Worm (Caenorhabditis elegans) whole organism, L4 larva: ENCODE data around the gene oig-8.

Experiments
- D1046.2 ChIP-seq: fragments of 200-800 bp; sonication (Bioruptor generic); IDR thresholded peaks from 2 replicates; pipeline ENCODE4 v1.3.6; 2022; ENCODE audit warnings: missing genetic modification characterization, missing compliant biosample characterization
- T20F7.1 ChIP-seq: fragments of 200-800 bp; sonication (Bioruptor generic); optimal IDR thresholded peaks from 2 replicates; lab custom pipeline; 2018; ENCODE audit warnings: mild to moderate bottlenecking, missing genetic modification characterization, missing compliant biosample characterization
- Y75B8A.6 ChIP-seq: fragments of 200-800 bp; sonication (Bioruptor generic); IDR thresholded peaks from 2 replicates; pipeline ENCODE4 v1.3.6; 2022; ENCODE audit warnings: missing genetic modification reagents, missing genetic modification characterization, missing compliant biosample characterization
- aly-2 ChIP-seq: sonication (generic microtip); optimal IDR thresholded peaks from 2 replicates; lab custom pipeline; 2018; ENCODE audit warnings: missing biosample characterization, missing genetic modification characterization
- ama-1 ChIP-seq: fragments of 150-350 bp; optimal IDR thresholded peaks from 2 replicates; lab custom pipeline; 2014; ENCODE audit warnings: inconsistent platforms, mixed read lengths
- arid-1 ChIP-seq: fragments of 200-800 bp; sonication (Bioruptor generic); conservative IDR thresholded peaks from 2 replicates; pipeline ENCODE4 v1.3.6; 2022; ENCODE audit warnings: missing genetic modification reagents, missing genetic modification characterization, missing compliant biosample characterization
- ceh-32 ChIP-seq: sonication (generic microtip); optimal IDR thresholded peaks from 2 replicates; lab custom pipeline; 2016; ENCODE audit warnings: mild to moderate bottlenecking, missing genetic modification characterization, missing compliant biosample characterization; ENCODE audit not compliant: poor library complexity
- ceh-44 ChIP-seq: fragments of 200-800 bp; sonication (Bioruptor generic); IDR thresholded peaks from 2 replicates; pipeline ENCODE4 v1.3.6; 2022; ENCODE audit warnings: missing genetic modification reagents, missing genetic modification characterization, missing compliant biosample characterization
- ceh-82 ChIP-seq: sonication (generic microtip); optimal IDR thresholded peaks from 2 replicates; lab custom pipeline; 2017; ENCODE audit warnings: missing biosample characterization, missing genetic modification characterization
- ces-1 ChIP-seq: fragments of 150-350 bp; sonication (generic microtip); optimal IDR thresholded peaks from 4 replicates; lab custom pipeline; 2014; ENCODE audit warnings: missing biosample characterization, missing genetic modification reagents, missing genetic modification characterization
- daf-16 ChIP-seq, 3 experiments: sonication (generic microtip); optimal IDR thresholded peaks; 2 replicates each; lab custom pipeline; 2016 to 2017; ENCODE audit warnings: missing genetic modification characterization in 3 of 3, missing genetic modification reagents in 3 of 3, mild to moderate bottlenecking in 2 of 3, missing compliant biosample characterization in 2 of 3, missing biosample characterization in 1 of 3, moderate library complexity in 1 of 3
- daf-19 ChIP-seq: fragments of 200-800 bp; sonication (Bioruptor generic); conservative IDR thresholded peaks from 2 replicates; pipeline ENCODE4 v1.3.6; 2022; ENCODE audit warnings: missing genetic modification characterization, missing compliant biosample characterization
- daf-8 ChIP-seq: fragments of 200-800 bp; sonication (Bioruptor generic); IDR thresholded peaks from 2 replicates; pipeline ENCODE4 v1.3.6; 2022; ENCODE audit warnings: missing genetic modification characterization, missing compliant biosample characterization
- dmd-6 ChIP-seq: fragments of 200-800 bp; sonication (Bioruptor generic); IDR thresholded peaks from 2 replicates; pipeline ENCODE4 v1.3.6; 2022; ENCODE audit warnings: missing genetic modification reagents, missing genetic modification characterization, missing compliant biosample characterization
- dmd-8 ChIP-seq: fragments of 200-800 bp; sonication (Bioruptor generic); IDR thresholded peaks from 2 replicates; pipeline ENCODE4 v1.3.6; 2022; ENCODE audit warnings: missing genetic modification characterization, missing compliant biosample characterization
- dmd-9 ChIP-seq: fragments of 200-800 bp; sonication (Bioruptor generic); IDR thresholded peaks from 2 replicates; pipeline ENCODE4 v1.3.6; 2022; ENCODE audit warnings: missing genetic modification reagents, missing genetic modification characterization, missing compliant biosample characterization
- duxl-1 ChIP-seq: sonication (generic microtip); optimal IDR thresholded peaks from 2 replicates; lab custom pipeline; 2016; ENCODE audit warnings: mild to moderate bottlenecking, missing genetic modification characterization, moderate library complexity, missing compliant biosample characterization; ENCODE audit not compliant: poor library complexity
- dve-1 ChIP-seq: sonication (generic microtip); optimal IDR thresholded peaks from 2 replicates; lab custom pipeline; 2017; ENCODE audit warnings: antibody characterized with exemption, mild to moderate bottlenecking, missing genetic modification characterization, missing compliant biosample characterization; ENCODE audit not compliant: insufficient read depth
- egl-27 ChIP-seq: sonication (generic microtip); optimal IDR thresholded peaks from 3 replicates; lab custom pipeline; 2017; ENCODE audit warnings: missing biosample characterization, missing genetic modification reagents, missing genetic modification characterization
- egl-43 ChIP-seq: fragments of 200-800 bp; sonication (Bioruptor generic); IDR thresholded peaks from 2 replicates; pipeline ENCODE4 v1.3.6; 2022; ENCODE audit warnings: missing genetic modification reagents, missing genetic modification characterization, missing compliant biosample characterization
- fos-1 ChIP-seq: fragments of 150-350 bp; optimal IDR thresholded peaks from 2 replicates; lab custom pipeline; 2014; ENCODE audit warnings: missing biosample characterization, missing genetic modification characterization
- gei-8 ChIP-seq: fragments of 200-800 bp; sonication (Bioruptor generic); optimal IDR thresholded peaks from 2 replicates; lab custom pipeline; 2018; ENCODE audit warnings: mild to moderate bottlenecking, missing genetic modification characterization, missing compliant biosample characterization
- hlh-11 ChIP-seq: fragments of 200-800 bp; sonication (Bioruptor generic); optimal IDR thresholded peaks from 2 replicates; lab custom pipeline; 2018; ENCODE audit warnings: mild to moderate bottlenecking, missing genetic modification characterization, missing compliant biosample characterization
- hmg-1.1 ChIP-seq: fragments of 200-800 bp; sonication (Bioruptor generic); IDR thresholded peaks from 2 replicates; pipeline ENCODE4 v1.3.6; 2022; ENCODE audit warnings: missing genetic modification reagents, missing genetic modification characterization, missing compliant biosample characterization
- jun-1 ChIP-seq: fragments of 150-350 bp; optimal IDR thresholded peaks from 2 replicates; lab custom pipeline; 2014; ENCODE audit warnings: missing biosample characterization, missing genetic modification reagents, missing genetic modification characterization
- lin-13 ChIP-seq: fragments of 150-350 bp; optimal IDR thresholded peaks from 2 replicates; lab custom pipeline; 2014; ENCODE audit warnings: missing biosample characterization, missing genetic modification reagents, missing genetic modification characterization
- lin-29 ChIP-seq: fragments of 200-800 bp; sonication (Bioruptor generic); IDR thresholded peaks from 2 replicates; pipeline ENCODE4 v1.3.6; 2022; ENCODE audit warnings: missing genetic modification reagents, missing genetic modification characterization, missing compliant biosample characterization
- mdt-29 ChIP-seq: fragments of 200-800 bp; sonication (Bioruptor generic); IDR thresholded peaks from 2 replicates; pipeline ENCODE4 v1.3.6; 2022; ENCODE audit warnings: missing genetic modification reagents, missing genetic modification characterization, missing compliant biosample characterization
- mxl-3 ChIP-seq: fragments of 200-800 bp; sonication (Bioruptor generic); optimal IDR thresholded peaks from 2 replicates; lab custom pipeline; 2018; ENCODE audit warnings: mild to moderate bottlenecking, missing genetic modification characterization, missing compliant biosample characterization
- nhr-10 ChIP-seq: fragments of 150-350 bp; optimal IDR thresholded peaks from 2 replicates; lab custom pipeline; 2014; ENCODE audit warnings: missing biosample characterization, missing genetic modification characterization
- nhr-237 ChIP-seq: sonication (generic microtip); optimal IDR thresholded peaks from 2 replicates; lab custom pipeline; 2017; ENCODE audit warnings: missing biosample characterization, missing genetic modification characterization
- nhr-28 ChIP-seq: fragments of 150-350 bp; optimal IDR thresholded peaks from 2 replicates; lab custom pipeline; 2014; ENCODE audit warnings: missing biosample characterization, missing genetic modification characterization
- nhr-48 ChIP-seq: sonication (generic microtip); optimal IDR thresholded peaks from 2 replicates; lab custom pipeline; 2016; ENCODE audit warnings: mild to moderate bottlenecking, missing genetic modification characterization, missing compliant biosample characterization
- nhr-76 ChIP-seq: fragments of 150-350 bp; optimal IDR thresholded peaks from 2 replicates; lab custom pipeline; 2014; ENCODE audit warnings: missing biosample characterization, missing genetic modification characterization
- php-3 ChIP-seq: fragments of 200-800 bp; sonication (Bioruptor generic); IDR thresholded peaks from 2 replicates; pipeline ENCODE4 v1.3.6; 2022; ENCODE audit warnings: missing genetic modification reagents, missing genetic modification characterization, missing compliant biosample characterization
- pqm-1 ChIP-seq: sonication (generic microtip); optimal IDR thresholded peaks from 2 replicates; lab custom pipeline; 2017; ENCODE audit warnings: missing biosample characterization, missing genetic modification characterization
- set-16 ChIP-seq: fragments of 200-800 bp; sonication (Bioruptor generic); IDR thresholded peaks from 2 replicates; pipeline ENCODE4 v1.3.6; 2022; ENCODE audit warnings: missing genetic modification reagents, missing genetic modification characterization, missing compliant biosample characterization
- tra-1 ChIP-seq: fragments of 200-800 bp; sonication (Bioruptor generic); IDR thresholded peaks from 2 replicates; pipeline ENCODE4 v1.3.6; 2022; ENCODE audit warnings: missing genetic modification reagents, missing genetic modification characterization, missing compliant biosample characterization
- unc-62 ChIP-seq, 3 experiments: fragments of 150-350 bp in 1 of 3; sonication (generic microtip); optimal IDR thresholded peaks in 2 of 3; peaks in 1 of 3; 1 replicate in 1 of 3; 2 replicates in 2 of 3; lab custom pipeline; 2014 to 2017; ENCODE audit warnings: missing biosample characterization in 3 of 3, missing genetic modification characterization in 3 of 3, missing genetic modification reagents in 3 of 3, missing genotype in 1 of 3
- vab-7 ChIP-seq: fragments of 200-800 bp; sonication (Bioruptor generic); IDR thresholded peaks from 2 replicates; pipeline ENCODE4 v1.3.6; 2022; ENCODE audit warnings: missing genetic modification reagents, missing genetic modification characterization, missing compliant biosample characterization
- zfp-2 ChIP-seq: sonication (generic microtip); optimal IDR thresholded peaks from 2 replicates; lab custom pipeline; 2016; ENCODE audit warnings: mild to moderate bottlenecking, missing genetic modification characterization, missing compliant biosample characterization
- zfp-3 ChIP-seq: fragments of 200-800 bp; sonication (Bioruptor generic); conservative IDR thresholded peaks from 2 replicates; pipeline ENCODE4 v1.3.6; 2022; ENCODE audit warnings: missing genetic modification reagents, missing genetic modification characterization, missing compliant biosample characterization

Gene oig-8

DNA sequence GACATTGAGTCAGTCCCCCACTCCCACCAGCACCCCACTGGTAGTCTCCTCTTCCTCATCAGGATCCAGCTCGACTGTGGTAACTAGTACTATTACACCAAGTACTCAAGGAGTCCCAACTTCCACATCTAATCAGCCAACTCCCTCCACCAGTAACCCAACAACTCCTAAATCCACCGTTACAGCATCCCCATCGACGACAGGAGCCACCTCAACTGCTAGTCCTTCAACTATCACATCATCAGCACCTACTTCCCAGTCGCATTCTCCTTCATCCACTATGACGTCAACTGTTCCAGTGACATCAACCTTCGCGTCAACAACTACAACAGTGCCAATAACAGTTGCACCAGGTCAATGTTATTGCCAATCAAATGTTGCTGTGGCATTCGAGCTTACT, 19.6 kb upstream of the oig-8 start:
- TF ChIP-seq unc-62 (GFP tag; optimal IDR thresholded peaks at IDR 0.05 in 1 of 2; lab: Kevin White, UChicago) (peak in 1 of 2 experiments; percentile 96), unc-62 (tag; optimal IDR thresholded peaks at IDR 0.05; lab: Kevin White, UChicago) (no peak), dmd-8 (GFP tag; lab: Robert Waterston, UW) (no peak)

DNA sequence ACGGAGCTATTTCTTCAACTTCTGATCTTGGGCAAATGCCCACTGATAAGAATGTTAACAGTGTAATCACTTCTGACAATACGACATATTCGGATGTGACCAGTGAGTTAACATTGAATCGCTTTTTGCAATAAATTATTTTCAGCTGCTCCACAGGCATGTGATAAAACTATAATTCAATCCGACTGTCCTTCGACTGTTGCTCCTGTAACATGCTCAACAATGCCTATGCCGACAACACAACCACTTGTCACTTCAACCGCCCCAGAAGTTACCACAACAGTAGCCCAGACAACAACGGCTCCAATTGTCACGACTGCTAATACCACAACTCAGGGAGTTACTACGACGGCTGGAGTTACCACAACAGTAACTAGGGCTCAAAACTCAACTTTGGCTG, 18.6 kb upstream of the oig-8 start:
- TF ChIP-seq D1046.2 (GFP tag; lab: Robert Waterston, UW) (no peak), daf-8 (GFP tag; lab: Robert Waterston, UW) (no peak), zfp-3 (GFP tag; lab: Robert Waterston, UW) (no peak), arid-1 (GFP tag; lab: Robert Waterston, UW) (no peak), egl-43 (GFP tag; lab: Robert Waterston, UW) (no peak), unc-62 (GFP tag; optimal IDR thresholded peaks at IDR 0.05 in 1 of 2; lab: Kevin White, UChicago) (peak in 1 of 2 experiments; percentile 92), unc-62 (tag; optimal IDR thresholded peaks at IDR 0.05; lab: Kevin White, UChicago) (no peak)
- TF ChIP-seq, all 104 proteins: peak for 1

DNA sequence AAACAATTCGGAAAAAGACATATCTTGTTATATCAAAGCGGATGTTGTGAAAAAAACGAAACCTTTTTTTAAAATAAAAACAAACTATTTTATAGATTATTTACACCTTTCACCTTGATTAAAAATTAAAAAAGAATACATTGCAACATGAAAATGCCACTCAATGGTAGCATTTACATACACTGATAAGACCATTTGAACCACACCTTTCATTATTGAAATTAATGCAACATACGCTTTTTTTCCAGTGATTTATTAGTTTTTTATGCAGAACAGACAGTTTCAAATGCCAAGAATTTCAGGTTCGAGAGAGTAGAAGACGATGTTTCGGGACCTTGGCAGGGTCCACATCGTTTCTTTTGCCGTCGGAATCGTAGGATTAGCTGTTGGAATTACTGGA, 17.7 kb upstream of the oig-8 start, which contains the start of gene T19D12.1:
Gene T19D12.1 (plus strand): TSS at position 301 of the 400 bp plus-strand sequence.
- TF ChIP-seq lin-29 (no peak), jun-1 (no peak), zfp-2 (tag; lab: Kevin White, UChicago) (no peak), D1046.2 (GFP tag; lab: Robert Waterston, UW) (no peak), hmg-1.1 (GFP tag; lab: Robert Waterston, UW) (no peak), dmd-6 (GFP tag; lab: Robert Waterston, UW) (peak; percentile 28; the same call in 1 of the 2 replicates), nhr-237 (no peak), ces-1 (GFP tag; lab: Kevin White, UChicago) (no peak), daf-16 (GFP tag; optimal IDR thresholded peaks at IDR 0.05; lab: Kevin White, UChicago) (no peak), daf-16 (tag; optimal IDR thresholded peaks at IDR 0.05; lab: Kevin White, UChicago) (peak; percentile 5), daf-8 (GFP tag; lab: Robert Waterston, UW) (no peak), set-16 (GFP tag; lab: Robert Waterston, UW) (no peak), unc-62 (GFP tag; optimal IDR thresholded peaks at IDR 0.05 in 1 of 2; lab: Kevin White, UChicago) (peak in 1 of 2 experiments; percentile 0), unc-62 (tag; optimal IDR thresholded peaks at IDR 0.05; lab: Kevin White, UChicago) (no peak), pqm-1 (tag; lab: Kevin White, UChicago) (peak; percentile 25)
- TF ChIP-seq, all 104 proteins: peak for 4

DNA sequence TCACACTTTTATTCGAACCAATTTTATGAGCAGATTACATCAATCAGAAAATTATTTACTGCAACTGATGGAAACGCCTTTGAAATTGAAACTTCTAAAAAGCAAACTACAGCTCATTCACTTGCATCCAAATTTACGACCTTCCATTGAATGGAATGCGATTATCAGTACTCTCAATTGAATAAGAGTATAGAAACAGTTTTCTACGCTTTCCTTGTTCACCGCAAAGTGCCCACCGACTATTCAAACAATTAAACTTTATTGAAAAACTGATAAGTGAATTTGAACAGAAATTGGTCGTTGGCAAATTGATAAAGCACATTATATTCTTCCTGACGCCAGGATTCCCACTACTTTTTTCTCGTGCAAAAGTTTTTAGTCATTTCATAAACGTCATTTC, 17.0 kb upstream of the oig-8 start:
- TF ChIP-seq mxl-3 (GFP tag; lab: Kevin White, UChicago): no peak
- 0 out of 2 replicates have a peak, but pooled peaks have one; percentile 51 for TF ChIP-seq tra-1
- peak; percentile 72 for TF ChIP-seq nhr-28 (tag; lab: Kevin White, UChicago)
- no peak for TF ChIP-seq gei-8 (GFP tag; lab: Kevin White, UChicago)
- no peak for TF ChIP-seq dmd-9 (GFP tag; lab: Robert Waterston, UW)
- no peak for TF ChIP-seq ceh-32 (tag; lab: Kevin White, UChicago)
- TF ChIP-seq duxl-1: no peak
- TF ChIP-seq daf-19 (GFP tag; lab: Robert Waterston, UW): no peak
- TF ChIP-seq hlh-11 (tag; lab: Kevin White, UChicago): peak; percentile 62
- no peak for TF ChIP-seq fos-1 (tag; lab: Kevin White, UChicago)
- TF ChIP-seq mdt-29 (GFP tag; lab: Robert Waterston, UW): no peak
- no peak for TF ChIP-seq lin-13
- no peak for TF ChIP-seq ceh-82 (tag; lab: Kevin White, UChicago)
- peak; percentile 64; the same call in 1 of the 2 replicates for TF ChIP-seq dmd-6 (GFP tag; lab: Robert Waterston, UW)
- TF ChIP-seq nhr-76 (tag; lab: Kevin White, UChicago): no peak
- TF ChIP-seq zfp-3 (GFP tag; lab: Robert Waterston, UW): no peak
- TF ChIP-seq set-16 (GFP tag; lab: Robert Waterston, UW): no peak
- TF ChIP-seq nhr-10: no peak
- TF ChIP-seq php-3 (GFP tag; lab: Robert Waterston, UW): peak; percentile 89; the same call in 1 of the 2 replicates
- TF ChIP-seq ceh-44: no peak
- no peak for TF ChIP-seq hmg-1.1 (GFP tag; lab: Robert Waterston, UW)
- TF ChIP-seq aly-2 (tag; lab: Kevin White, UChicago): no peak
- no peak for TF ChIP-seq Y75B8A.6 (GFP tag; lab: Robert Waterston, UW)
- no peak for TF ChIP-seq nhr-48 (tag; lab: Kevin White, UChicago)
- TF ChIP-seq vab-7: no peak
- peak; percentile 95 for TF ChIP-seq pqm-1 (tag; lab: Kevin White, UChicago)
- no peak for TF ChIP-seq ama-1 (lab: Kevin White, UChicago)
- TF ChIP-seq egl-27: no peak
- TF ChIP-seq dve-1 (tag; lab: Kevin White, UChicago): peak; percentile 29
- TF ChIP-seq daf-16 (GFP tag; optimal IDR thresholded peaks at IDR 0.05; lab: Kevin White, UChicago): no peak
- no peak for TF ChIP-seq daf-16 (tag; optimal IDR thresholded peaks at IDR 0.05; lab: Kevin White, UChicago)
- TF ChIP-seq T20F7.1: no peak
